Worm (Caenorhabditis elegans) whole organism, young adult: Measurements from ENCODE around the gene mtre-1.

Experiments used
- C06A6.2 ChIP-seq: fragments of 200-800 bp; sonication (Bioruptor generic); conservative IDR thresholded peaks from 2 replicates; pipeline ENCODE4 v1.3.6; 2022; ENCODE audit warnings: missing genetic modification characterization, missing compliant biosample characterization
- F10E7.11 ChIP-seq: sonication (generic microtip); optimal IDR thresholded peaks from 2 replicates; lab custom pipeline; 2017; ENCODE audit warnings: mild to moderate bottlenecking, missing genetic modification characterization, moderate library complexity, missing compliant biosample characterization
- F23B12.7 ChIP-seq: sonication (generic microtip); optimal IDR thresholded peaks from 2 replicates; lab custom pipeline; 2017; ENCODE audit warnings: missing genetic modification characterization, mild to moderate bottlenecking, missing compliant biosample characterization, antibody characterized with exemption, moderate library complexity; ENCODE audit not compliant: insufficient read depth
- F49E8.2 ChIP-seq: sonication (generic microtip); optimal IDR thresholded peaks from 3 replicates; lab custom pipeline; 2017; ENCODE audit warnings: missing genetic modification characterization, mild to moderate bottlenecking, missing compliant biosample characterization, antibody characterized with exemption, moderate library complexity; ENCODE audit not compliant: insufficient read depth
- F55B11.4 ChIP-seq: sonication (generic microtip); optimal IDR thresholded peaks from 2 replicates; lab custom pipeline; 2016; ENCODE audit warnings: missing compliant biosample characterization, missing genetic modification characterization, borderline replicate concordance; ENCODE audit not compliant: insufficient read depth
- K11D2.4 ChIP-seq: fragments of 200-800 bp; sonication (Bioruptor generic); IDR thresholded peaks from 2 replicates; pipeline ENCODE4 v1.3.6; 2022; ENCODE audit warnings: missing genetic modification reagents, missing genetic modification characterization, missing compliant biosample characterization
- T07F8.4 ChIP-seq: sonication (generic microtip); optimal IDR thresholded peaks from 2 replicates; lab custom pipeline; 2016; ENCODE audit warnings: mild to moderate bottlenecking, missing genetic modification characterization, moderate library complexity, missing compliant biosample characterization
- T26A5.8 ChIP-seq: sonication (generic microtip); optimal IDR thresholded peaks from 2 replicates; lab custom pipeline; 2016; ENCODE audit warnings: missing genetic modification characterization, missing compliant biosample characterization
- Y67H2A.10 ChIP-seq: fragments of 200-800 bp; sonication (Bioruptor generic); conservative IDR thresholded peaks from 2 replicates; pipeline ENCODE4 v1.3.6; 2022; ENCODE audit warnings: missing genetic modification reagents, missing genetic modification characterization, missing compliant biosample characterization
- ZK185.1 ChIP-seq: sonication (generic microtip); optimal IDR thresholded peaks from 2 replicates; lab custom pipeline; 2016; ENCODE audit warnings: mild to moderate bottlenecking, missing genetic modification characterization, missing compliant biosample characterization; ENCODE audit not compliant: poor library complexity, severe bottlenecking
- atf-7 ChIP-seq: sonication (generic microtip); optimal IDR thresholded peaks from 2 replicates; lab custom pipeline; 2017; ENCODE audit warnings: mild to moderate bottlenecking, missing genetic modification characterization, missing compliant biosample characterization
- attf-5 ChIP-seq: fragments of 200-800 bp; sonication (Bioruptor generic); optimal IDR thresholded peaks from 2 replicates; lab custom pipeline; 2018; ENCODE audit warnings: mild to moderate bottlenecking, missing genetic modification characterization, missing compliant biosample characterization
- attf-6 ChIP-seq: fragments of 200-800 bp; sonication (Bioruptor generic); IDR thresholded peaks from 2 replicates; pipeline ENCODE4 v1.3.6; 2022; ENCODE audit warnings: missing genetic modification reagents, missing genetic modification characterization, missing compliant biosample characterization
- bed-1 ChIP-seq: fragments of 200-800 bp; sonication (Bioruptor generic); IDR thresholded peaks from 2 replicates; pipeline ENCODE4 v1.3.6; 2022; ENCODE audit warnings: missing genetic modification reagents, missing genetic modification characterization, missing compliant biosample characterization
- ccch-3 ChIP-seq: fragments of 200-800 bp; sonication (Bioruptor generic); optimal IDR thresholded peaks from 2 replicates; lab custom pipeline; 2018; ENCODE audit warnings: mild to moderate bottlenecking, missing genetic modification characterization, missing compliant biosample characterization
- cebp-2 ChIP-seq: fragments of 200-800 bp; sonication (Bioruptor generic); IDR thresholded peaks from 2 replicates; pipeline ENCODE4 v1.3.6; 2022; ENCODE audit warnings: missing genetic modification characterization, missing compliant biosample characterization
- ceh-40 ChIP-seq: fragments of 200-800 bp; sonication (Bioruptor generic); IDR thresholded peaks from 2 replicates; pipeline ENCODE4 v1.3.6; 2022; ENCODE audit warnings: missing genetic modification characterization, missing compliant biosample characterization
- ceh-58 ChIP-seq: fragments of 200-800 bp; sonication (Bioruptor generic); IDR thresholded peaks from 2 replicates; pipeline ENCODE4 v1.3.6; 2022; ENCODE audit warnings: missing genetic modification characterization, missing compliant biosample characterization
- ceh-79 ChIP-seq: sonication (generic microtip); optimal IDR thresholded peaks from 2 replicates; lab custom pipeline; 2017; ENCODE audit warnings: mild to moderate bottlenecking, missing genetic modification characterization, missing compliant biosample characterization
- dpff-1 ChIP-seq: sonication (generic microtip); optimal IDR thresholded peaks from 2 replicates; lab custom pipeline; 2017; ENCODE audit warnings: mild to moderate bottlenecking, missing genetic modification characterization, missing compliant biosample characterization
- efl-1 ChIP-seq: fragments of 150-350 bp; optimal IDR thresholded peaks from 2 replicates; lab custom pipeline; 2014; ENCODE audit warnings: missing biosample characterization, missing genetic modification reagents, missing genetic modification characterization
- fkh-3 ChIP-seq: sonication (generic microtip); optimal IDR thresholded peaks from 2 replicates; lab custom pipeline; 2016; ENCODE audit warnings: mild to moderate bottlenecking, missing genetic modification characterization, missing compliant biosample characterization
- gei-17 ChIP-seq: fragments of 200-800 bp; sonication (Bioruptor generic); optimal IDR thresholded peaks from 2 replicates; lab custom pipeline; 2018; ENCODE audit warnings: mild to moderate bottlenecking, missing genetic modification characterization, missing compliant biosample characterization
- him-1 ChIP-seq: sonication (generic microtip); optimal IDR thresholded peaks from 2 replicates; lab custom pipeline; 2016; ENCODE audit warnings: missing genotype, missing genetic modification reagents, missing genetic modification characterization, missing compliant biosample characterization
- lin-35 ChIP-seq, 3 experiments: fragments of 150-350 bp in 2 of 3; sonication (generic microtip) in 1 of 3; optimal IDR thresholded peaks; 2 replicates each; lab custom pipeline; 2014 to 2018; ENCODE audit warnings: missing biosample characterization in 3 of 3, missing genetic modification characterization in 3 of 3, missing genetic modification reagents in 3 of 3
- lsy-27 ChIP-seq: sonication (generic microtip); optimal IDR thresholded peaks from 2 replicates; lab custom pipeline; 2017; ENCODE audit warnings: missing genetic modification characterization, mild to moderate bottlenecking, missing compliant biosample characterization, antibody characterized with exemption, missing genotype, borderline replicate concordance; ENCODE audit not compliant: insufficient read depth
- madf-8 ChIP-seq: fragments of 200-800 bp; sonication (Bioruptor generic); conservative IDR thresholded peaks from 2 replicates; pipeline ENCODE4 v1.3.6; 2022; ENCODE audit warnings: missing genetic modification reagents, missing genetic modification characterization, missing compliant biosample characterization
- mcd-1 ChIP-seq: fragments of 200-800 bp; sonication (Bioruptor generic); IDR thresholded peaks from 2 replicates; pipeline ENCODE4 v1.3.6; 2022; ENCODE audit warnings: missing genetic modification reagents, missing genetic modification characterization, missing compliant biosample characterization
- mel-28 ChIP-seq: sonication (generic microtip); optimal IDR thresholded peaks from 2 replicates; lab custom pipeline; 2016; ENCODE audit warnings: borderline replicate concordance, mild to moderate bottlenecking, missing genetic modification characterization, missing compliant biosample characterization
- nfya-1 ChIP-seq: sonication (generic microtip); optimal IDR thresholded peaks from 2 replicates; lab custom pipeline; 2017; ENCODE audit warnings: antibody characterized with exemption, missing compliant biosample characterization, missing genetic modification characterization, borderline replicate concordance; ENCODE audit not compliant: insufficient read depth
- nfya-2 ChIP-seq: fragments of 200-800 bp; sonication (Bioruptor generic); IDR thresholded peaks from 2 replicates; pipeline ENCODE4 v1.3.6; 2022; ENCODE audit warnings: missing genetic modification reagents, missing genetic modification characterization, missing compliant biosample characterization
- nhr-80 ChIP-seq: sonication (generic microtip); optimal IDR thresholded peaks from 2 replicates; lab custom pipeline; 2016; ENCODE audit warnings: missing genetic modification characterization, missing compliant biosample characterization
- pbrm-1 ChIP-seq: fragments of 200-800 bp; sonication (Bioruptor generic); IDR thresholded peaks from 2 replicates; pipeline ENCODE4 v1.3.6; 2022; ENCODE audit warnings: missing genetic modification reagents, missing genetic modification characterization, missing compliant biosample characterization
- rcor-1 ChIP-seq: fragments of 200-800 bp; sonication (Bioruptor generic); IDR thresholded peaks from 2 replicates; pipeline ENCODE4 v1.3.6; 2022; ENCODE audit warnings: missing genetic modification reagents, missing genetic modification characterization, missing compliant biosample characterization
- snpc-1.1 ChIP-seq: sonication (generic microtip); optimal IDR thresholded peaks from 2 replicates; lab custom pipeline; 2017; ENCODE audit warnings: missing genetic modification characterization, mild to moderate bottlenecking, missing compliant biosample characterization, antibody characterized with exemption, moderate library complexity, missing genotype, missing genetic modification reagents; ENCODE audit not compliant: insufficient read depth
- snpc-3.4 ChIP-seq: sonication (generic microtip); optimal IDR thresholded peaks from 2 replicates; lab custom pipeline; 2017; ENCODE audit warnings: missing genetic modification characterization, mild to moderate bottlenecking, missing compliant biosample characterization, antibody characterized with exemption, moderate library complexity, missing genotype, missing genetic modification reagents
- tbp1 ChIP-seq: fragments of 200-800 bp; sonication (Bioruptor generic); optimal IDR thresholded peaks from 2 replicates; lab custom pipeline; 2018; ENCODE audit warnings: mild to moderate bottlenecking, missing genetic modification characterization, missing compliant biosample characterization
- unc-62 ChIP-seq: fragments of 150-350 bp; optimal IDR thresholded peaks from 2 replicates; lab custom pipeline; 2014; ENCODE audit warnings: missing biosample characterization, missing genetic modification reagents, missing genetic modification characterization
- xnd-1 ChIP-seq: sonication (generic microtip); optimal IDR thresholded peaks from 2 replicates; lab custom pipeline; 2016; ENCODE audit warnings: missing genotype, missing genetic modification reagents, missing genetic modification characterization, missing compliant biosample characterization
- zfh-2 ChIP-seq: fragments of 200-800 bp; sonication (Bioruptor generic); conservative IDR thresholded peaks from 2 replicates; pipeline ENCODE4 v1.3.6; 2022; ENCODE audit warnings: missing genetic modification reagents, missing genetic modification characterization, missing compliant biosample characterization
- ztf-25 ChIP-seq: fragments of 200-800 bp; sonication (Bioruptor generic); IDR thresholded peaks from 2 replicates; pipeline ENCODE4 v1.3.6; 2022; ENCODE audit warnings: missing genetic modification reagents, missing genetic modification characterization, missing compliant biosample characterization

mtre-1 gene

DNA sequence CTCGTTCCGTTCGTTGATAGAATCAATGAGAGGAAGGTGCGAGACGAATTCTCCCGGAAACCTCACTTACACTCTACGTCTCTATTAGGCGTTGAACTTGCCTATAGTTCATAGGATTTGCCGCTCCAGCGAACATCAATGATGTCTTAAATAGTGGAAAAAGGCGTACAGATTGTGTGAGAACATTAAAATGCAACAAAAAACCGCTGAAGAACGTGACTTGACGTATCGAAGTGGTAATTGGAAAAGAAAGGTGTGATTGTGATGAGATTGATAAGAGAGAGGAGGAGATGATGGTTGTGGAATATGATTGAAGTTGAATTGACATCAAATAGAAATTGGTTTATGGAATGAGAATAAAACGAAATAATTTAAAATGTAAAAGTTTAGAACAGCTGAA is 16.4 kb downstream of the mtre-1 start (continued):
- TF ChIP-seq T07F8.4 (tag; lab: Kevin White, UChicago) (no peak), attf-6 (no peak), rcor-1 (GFP tag; lab: Robert Waterston, UW) (no peak), nfya-2 (GFP tag; lab: Robert Waterston, UW) (no peak), gei-17 (GFP tag; lab: Kevin White, UChicago) (no peak), ceh-40 (GFP tag; lab: Robert Waterston, UW) (no peak), ZK185.1 (no peak), F23B12.7 (tag; lab: Kevin White, UChicago) (no peak), atf-7 (tag; lab: Kevin White, UChicago) (peak; percentile 30), unc-62 (GFP tag; lab: Kevin White, UChicago) (no peak), F55B11.4 (tag; lab: Kevin White, UChicago) (no peak), mel-28 (tag; lab: Kevin White, UChicago) (no peak), tbp1 (GFP tag; lab: Kevin White, UChicago) (peak; percentile 18), C06A6.2 (no peak), efl-1 (GFP tag; lab: Kevin White, UChicago) (no peak), K11D2.4 (no peak), snpc-1.1 (no peak), attf-5 (GFP tag; lab: Kevin White, UChicago) (peak; percentile 49), ceh-58 (GFP tag; lab: Robert Waterston, UW) (no peak), T26A5.8 (no peak), fkh-3 (tag; lab: Kevin White, UChicago) (no peak)

- TF ChIP-seq ccch-3 (GFP tag; lab: Kevin White, UChicago) (no peak), tbp1 (GFP tag; lab: Kevin White, UChicago) (peak; percentile 5), atf-7 (tag; lab: Kevin White, UChicago) (peak; percentile 26), nhr-80 (tag; lab: Kevin White, UChicago) (peak; percentile 94)
- TF ChIP-seq, all 124 proteins: peak for 3
Measured at ce11 chrII:8032657-8033056, 17.7 kb downstream of the mtre-1 start, which contains the start of gene nrf-6. Gene nrf-6, minus strand, starts transcription at chrII:8032708.

DNA sequence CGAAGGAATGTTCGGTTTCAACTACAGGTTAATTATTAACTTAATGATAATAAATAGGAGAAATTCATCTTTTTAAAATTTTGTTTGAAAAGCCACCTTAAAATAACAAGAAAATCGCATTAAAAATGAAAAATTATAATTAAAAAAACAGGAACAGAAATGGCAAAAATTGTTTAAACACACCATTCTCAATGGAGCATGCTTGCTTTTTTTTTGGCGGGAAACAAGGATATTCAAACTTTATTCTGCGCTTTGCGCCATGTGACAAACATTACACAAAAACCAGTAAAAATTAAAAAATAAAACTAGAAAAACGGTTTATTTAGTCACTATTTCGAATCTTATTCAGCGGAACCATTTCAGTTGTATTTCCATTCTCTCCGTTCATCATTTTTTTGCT is 21.6 kb downstream of the mtre-1 start:
- no peak for TF ChIP-seq ceh-79 (tag; lab: Kevin White, UChicago)
- TF ChIP-seq efl-1 (GFP tag; lab: Kevin White, UChicago) = peak; percentile 41

ce11 chrII:8028246-8028694 is 22.1 kb downstream of the mtre-1 start:
- no peak for TF ChIP-seq F55B11.4 (tag; lab: Kevin White, UChicago)
- peak; percentile 23 for TF ChIP-seq F10E7.11 (tag; lab: Kevin White, UChicago)
- 0 out of 2 replicates have a peak, but pooled peaks have one; percentile 14 for TF ChIP-seq madf-8 (GFP tag; lab: Robert Waterston, UW)
- no peak for TF ChIP-seq him-1 (tag; lab: Kevin White, UChicago)
- peak; percentile 18 for TF ChIP-seq T26A5.8
- TF ChIP-seq pbrm-1 (GFP tag; lab: Robert Waterston, UW) = peak; percentile 65
- no peak for TF ChIP-seq dpff-1 (tag; lab: Kevin White, UChicago)
- TF ChIP-seq Y67H2A.10 (GFP tag; lab: Robert Waterston, UW) = peak; percentile 41; the same call in 1 of the 2 replicates
- 0 out of 2 replicates have a peak, but pooled peaks have one; percentile 21 for TF ChIP-seq cebp-2 (GFP tag; lab: Robert Waterston, UW)
- TF ChIP-seq bed-1 = no peak
- no peak for TF ChIP-seq nfya-1 (tag; lab: Kevin White, UChicago)
- peak; percentile 30 for TF ChIP-seq efl-1 (GFP tag; lab: Kevin White, UChicago)
- no peak for TF ChIP-seq lsy-27
- peak; percentile 64 for TF ChIP-seq tbp1 (GFP tag; lab: Kevin White, UChicago)
- TF ChIP-seq ccch-3 (GFP tag; lab: Kevin White, UChicago) = no peak
- TF ChIP-seq ztf-25 (GFP tag; lab: Robert Waterston, UW) = no peak
- peak; percentile 98 for TF ChIP-seq attf-5 (GFP tag; lab: Kevin White, UChicago)
- TF ChIP-seq xnd-1 (tag; lab: Kevin White, UChicago) = no peak
- TF ChIP-seq mcd-1 = peak; percentile 91
- TF ChIP-seq snpc-3.4 (tag; lab: Kevin White, UChicago) = peak; percentile 17
- TF ChIP-seq nhr-80 (tag; lab: Kevin White, UChicago) = peak; percentile 98
- TF ChIP-seq lin-35 (GFP tag; optimal IDR thresholded peaks at IDR 0.05; lab: Kevin White, UChicago) = peak in 1 of 3 experiments; percentile 89
- peak; percentile 100 for TF ChIP-seq zfh-2 (GFP tag; lab: Robert Waterston, UW)
- TF ChIP-seq F49E8.2 = no peak
